Worm (Caenorhabditis elegans): Measurements from ENCODE around the gene ugt-33.
A peak's percentile ranks its signal among the peaks of the same experiment; 100 is the strongest.

The ugt-33 gene

ce11 chrV:10466607-10467092 lies 26.6 kb upstream of the ugt-33 start (continued):
- TF ChIP-seq hmg-1.1 (GFP tag; IDR thresholded peaks at IDR 0.05) (peak; percentile 83), egl-27 (tag; optimal IDR thresholded peaks at IDR 0.05) (peak; percentile 14), nhr-6 (tag; optimal IDR thresholded peaks at IDR 0.05) (peak; percentile 96), F49E8.2 (tag; optimal IDR thresholded peaks at IDR 0.05; ENCODE audit: borderline replicate concordance) (no peak), skn-1 (tag; optimal IDR thresholded peaks at IDR 0.05) (peak; percentile 59), nhr-48 (tag; optimal IDR thresholded peaks at IDR 0.05) (peak; percentile 93), spr-1 (tag; optimal IDR thresholded peaks at IDR 0.05) (peak; percentile 48), vab-7 (GFP tag; IDR thresholded peaks at IDR 0.05) (peak; percentile 60; the same call in 1 of the 2 replicates), lin-13 (GFP tag; optimal IDR thresholded peaks at IDR 0.05) (peak; percentile 90), Y5F2A.4 (GFP tag; optimal IDR thresholded peaks at IDR 0.05) (no peak), mdl-1 (tag; optimal IDR thresholded peaks at IDR 0.05) (peak; percentile 100), spr-3 (GFP tag; optimal IDR thresholded peaks at IDR 0.05) (peak; percentile 23), madf-5 (GFP tag; IDR thresholded peaks at IDR 0.05) (no peak), tag-97 (GFP tag; IDR thresholded peaks at IDR 0.05) (no peak), saeg-2 (GFP tag; IDR thresholded peaks at IDR 0.05) (peak; percentile 55; the same call in 1 of the 2 replicates), ceh-32 (tag; optimal IDR thresholded peaks at IDR 0.05; ENCODE audit: poor library complexity) (no peak), ces-1 (GFP tag; optimal IDR thresholded peaks at IDR 0.05) (peak; percentile 37), unc-62 (GFP tag; optimal IDR thresholded peaks at IDR 0.05 in 1 of 2) (peak in 1 of 2 experiments; percentile 99), unc-62 (tag; optimal IDR thresholded peaks at IDR 0.05) (no peak), zag-1 (tag; optimal IDR thresholded peaks at IDR 0.05) (no peak), set-16 (GFP tag; IDR thresholded peaks at IDR 0.05) (no peak), nhr-28 (tag; optimal IDR thresholded peaks at IDR 0.05) (peak; percentile 96), nhr-77 (tag; optimal IDR thresholded peaks at IDR 0.05) (peak; percentile 89), T20F7.1 (GFP tag; optimal IDR thresholded peaks at IDR 0.05) (peak; percentile 54), sdz-12 (GFP tag; optimal IDR thresholded peaks at IDR 0.05) (no peak), ZK337.2 (GFP tag; IDR thresholded peaks at IDR 0.05) (no peak), lim-7 (GFP tag; IDR thresholded peaks at IDR 0.05) (no peak), T26A8.4 (GFP tag; IDR thresholded peaks at IDR 0.05) (peak; percentile 84), tra-1 (GFP tag; IDR thresholded peaks at IDR 0.05) (peak; percentile 83), nhr-41 (GFP tag; IDR thresholded peaks at IDR 0.05) (0 out of 2 replicates have a peak, but pooled peaks have one; percentile 34), madf-9 (GFP tag; conservative IDR thresholded peaks at IDR 0.05) (0 out of 2 replicates have a peak, but pooled peaks have one; percentile 13), ceh-62 (tag; optimal IDR thresholded peaks at IDR 0.05) (no peak), daf-8 (GFP tag; IDR thresholded peaks at IDR 0.05) (no peak), daf-19 (GFP tag; conservative IDR thresholded peaks at IDR 0.05) (no peak), snpc-1.2 (GFP tag; IDR thresholded peaks at IDR 0.05) (no peak), ceh-20 (GFP tag; IDR thresholded peaks at IDR 0.05) (peak; percentile 88), mes-2 (tag; optimal IDR thresholded peaks at IDR 0.05; ENCODE audit: poor library complexity, severe bottlenecking) (peak; percentile 81), ceh-82 (tag; optimal IDR thresholded peaks at IDR 0.05) (no peak), nhr-10 (tag; optimal IDR thresholded peaks at IDR 0.05) (peak; percentile 89), cey-2 (tag; optimal IDR thresholded peaks at IDR 0.05; ENCODE audit: borderline replicate concordance, insufficient read depth) (peak; percentile 89), unc-130 (GFP tag; optimal IDR thresholded peaks at IDR 0.05) (no peak), egl-43 (GFP tag; IDR thresholded peaks at IDR 0.05) (no peak), lin-39 (tag; optimal IDR thresholded peaks at IDR 0.05) (no peak), nhr-42 (GFP tag; IDR thresholded peaks at IDR 0.05) (peak; percentile 52; the same call in 1 of the 2 replicates), ztf-11 (tag; optimal IDR thresholded peaks at IDR 0.05) (no peak), dmd-8 (GFP tag; IDR thresholded peaks at IDR 0.05) (0 out of 2 replicates have a peak, but pooled peaks have one; percentile 39), lin-29 (GFP tag; IDR thresholded peaks at IDR 0.05) (peak; percentile 61; the same call in 1 of the 2 replicates), R02D3.7 (tag; optimal IDR thresholded peaks at IDR 0.05) (no peak), zip-2 (tag; optimal IDR thresholded peaks at IDR 0.05) (peak; percentile 52), Y75B8A.6 (GFP tag; IDR thresholded peaks at IDR 0.05) (0 out of 2 replicates have a peak, but pooled peaks have one; percentile 68), arid-1 (GFP tag; conservative IDR thresholded peaks at IDR 0.05) (peak; percentile 82)

All from whole organism, L4 larva.